Worm (Caenorhabditis elegans): Measurements from ENCODE around the gene his-16.

DNA sequence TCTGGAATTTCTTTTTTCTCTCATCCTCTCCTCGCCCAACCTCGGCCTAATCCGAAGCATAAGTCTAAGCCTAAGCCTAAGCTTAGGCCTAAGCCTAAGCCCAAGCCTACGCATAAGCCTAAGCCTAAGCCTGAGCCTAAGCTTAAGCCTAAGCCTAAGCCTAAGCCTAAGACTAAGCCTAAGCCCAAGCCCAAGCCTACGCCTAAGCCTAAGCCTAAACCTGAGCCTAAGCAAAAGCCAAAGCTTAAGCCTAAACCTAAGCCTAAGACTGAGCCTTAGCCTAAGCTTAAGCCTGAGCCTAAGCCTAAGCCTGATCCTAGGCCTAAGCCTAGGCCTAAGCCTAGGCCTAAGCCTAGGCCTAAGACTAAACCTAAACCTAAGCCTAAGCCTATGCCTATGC is 21.6 kb downstream of the his-16 start:
- no peak for TF ChIP-seq F13H6.1 (tag; optimal IDR thresholded peaks at IDR 0.05)
- TF ChIP-seq snpc-4 (tag; optimal IDR thresholded peaks at IDR 0.05) = no peak
- no peak for TF ChIP-seq dmd-4 (tag; optimal IDR thresholded peaks at IDR 0.05)
- no peak for TF ChIP-seq elt-3 (tag; optimal IDR thresholded peaks at IDR 0.05)
- TF ChIP-seq skn-1 (tag; optimal IDR thresholded peaks at IDR 0.05) = no peak
- TF ChIP-seq alr-1 (tag; optimal IDR thresholded peaks at IDR 0.05) = no peak
- no peak for TF ChIP-seq R02D3.7 (tag; optimal IDR thresholded peaks at IDR 0.05)
